Worm (Caenorhabditis elegans) whole organism, early embryonic: ENCODE results near the gene vab-9.

Experiments used
- ama-1 ChIP-seq: fragments of 150-350 bp; optimal IDR thresholded peaks from 2 replicates; lab custom pipeline; 2014
- ceh-36 ChIP-seq: sonication (generic microtip); optimal IDR thresholded peaks from 2 replicates; lab custom pipeline; 2016; ENCODE audit warnings: missing genetic modification characterization, inconsistent platforms, missing compliant biosample characterization
- ets-7 ChIP-seq: sonication (generic microtip); optimal IDR thresholded peaks from 2 replicates; lab custom pipeline; 2016; ENCODE audit warnings: missing genotype, missing genetic modification characterization, missing compliant biosample characterization
- flt-1 ChIP-seq: fragments of 200-800 bp; sonication (Bioruptor generic); IDR thresholded peaks from 2 replicates; pipeline ENCODE4 v1.3.6; 2022; ENCODE audit warnings: missing genetic modification characterization, missing compliant biosample characterization
- hmg-4 ChIP-seq: fragments of 200-800 bp; sonication (Bioruptor generic); optimal IDR thresholded peaks from 2 replicates; lab custom pipeline; 2018; ENCODE audit warnings: mild to moderate bottlenecking, missing genetic modification characterization, missing compliant biosample characterization
- hnd-1 ChIP-seq: sonication (generic microtip); optimal IDR thresholded peaks from 2 replicates; lab custom pipeline; 2016; ENCODE audit warnings: missing genetic modification characterization, missing compliant biosample characterization
- pes-1 ChIP-seq: fragments of 200-800 bp; sonication (Bioruptor generic); IDR thresholded peaks from 2 replicates; pipeline ENCODE4 v1.3.6; 2022; ENCODE audit warnings: missing genetic modification reagents, missing genetic modification characterization, missing compliant biosample characterization
- tra-4 ChIP-seq: sonication (generic microtip); optimal IDR thresholded peaks from 2 replicates; lab custom pipeline; 2017; ENCODE audit warnings: missing genetic modification characterization, missing compliant biosample characterization

- TF ChIP-seq pes-1 (GFP tag; lab: Robert Waterston, UW): no peak
- no peak for TF ChIP-seq hnd-1 (tag; lab: Kevin White, UChicago)
- TF ChIP-seq ets-7: no peak
- TF ChIP-seq ama-1 (lab: Kevin White, UChicago): no peak
- TF ChIP-seq ceh-36: no peak
- TF ChIP-seq flt-1 (GFP tag; lab: Robert Waterston, UW): no peak
- TF ChIP-seq tra-4: no peak
- no peak for TF ChIP-seq hmg-4 (GFP tag; lab: Kevin White, UChicago)
Observed at ce11 chrII:8610585-8610984, 26.9 kb downstream of the vab-9 start.
